Worm (Caenorhabditis elegans) whole organism, midembryonic: Measurements from ENCODE around the gene M88.4.

Experiments used
- T22C8.4 ChIP-seq: fragments of 200-800 bp; sonication (Bioruptor generic); IDR thresholded peaks from 2 replicates; pipeline ENCODE4 v1.3.6; 2022; ENCODE audit warnings: missing genetic modification characterization, missing compliant biosample characterization
- flt-1 ChIP-seq: fragments of 200-800 bp; sonication (Bioruptor generic); IDR thresholded peaks from 2 replicates; pipeline ENCODE4 v1.3.6; 2022; ENCODE audit warnings: missing genetic modification characterization, missing compliant biosample characterization

- TF ChIP-seq flt-1 (GFP tag; lab: Robert Waterston, UW), result no peak
- no peak for TF ChIP-seq T22C8.4 (GFP tag; lab: Robert Waterston, UW)
These were observed 34.9 kb upstream of the M88.4 start for ce11 chrIII:4513926-4514325.
